Fruit fly (Drosophila melanogaster) whole organism, prepupa: ENCODE data around the gene CG12061.

ENCODE experiments used
- Blimp-1 ChIP-seq: fragments of 200-800 bp; sonication (Bioruptor generic); optimal IDR thresholded peaks from 3 replicates; lab custom pipeline; 2017; ENCODE audit warnings: missing biosample characterization, missing genetic modification characterization, mild to moderate bottlenecking, moderate library complexity, missing genetic modification reagents
- CG10631 ChIP-seq: fragments of 200-800 bp; sonication (Bioruptor generic); optimal IDR thresholded peaks from 2 replicates; lab custom pipeline; 2016; ENCODE audit warnings: missing biosample characterization, missing genetic modification characterization
- CG1621 ChIP-seq: fragments of 200-800 bp; sonication (Bioruptor generic); optimal IDR thresholded peaks from 3 replicates; lab custom pipeline; 2018; ENCODE audit warnings: missing biosample characterization, mild to moderate bottlenecking, missing genetic modification characterization
- CG34406 ChIP-seq: fragments of 200-800 bp; sonication (Bioruptor generic); optimal IDR thresholded peaks from 3 replicates; lab custom pipeline; 2016; ENCODE audit warnings: missing biosample characterization, missing genetic modification characterization
- CG4318 ChIP-seq: fragments of 200-800 bp; sonication (Bioruptor generic); optimal IDR thresholded peaks from 3 replicates; lab custom pipeline; 2017; ENCODE audit warnings: missing biosample characterization, mild to moderate bottlenecking, missing genetic modification characterization
- CG6163 ChIP-seq: fragments of 200-800 bp; sonication (Bioruptor generic); IDR thresholded peaks from 3 replicates; pipeline ENCODE4 v1.3.6; 2022; ENCODE audit warnings: missing biosample characterization, missing genetic modification characterization
- CG6276 ChIP-seq: fragments of 200-800 bp; sonication (Bioruptor generic); optimal IDR thresholded peaks from 2 replicates; lab custom pipeline; 2017; ENCODE audit warnings: missing biosample characterization, mild to moderate bottlenecking, missing genetic modification characterization
- CG6808 ChIP-seq: fragments of 200-800 bp; sonication (Bioruptor generic); optimal IDR thresholded peaks from 3 replicates; lab custom pipeline; 2017; ENCODE audit warnings: missing biosample characterization, missing genetic modification characterization, mild to moderate bottlenecking, moderate library complexity, missing genetic modification reagents
- CG6854 ChIP-seq: fragments of 200-800 bp; sonication (Bioruptor generic); optimal IDR thresholded peaks from 2 replicates; lab custom pipeline; 2017; ENCODE audit warnings: missing biosample characterization, mild to moderate bottlenecking, missing genetic modification characterization
- CG8319 ChIP-seq: fragments of 200-800 bp; sonication (Bioruptor generic); optimal IDR thresholded peaks from 3 replicates; lab custom pipeline; 2016; ENCODE audit warnings: missing biosample characterization, missing genetic modification characterization
- CG9139 ChIP-seq: fragments of 200-800 bp; sonication (Bioruptor generic); optimal IDR thresholded peaks from 3 replicates; lab custom pipeline; 2017; ENCODE audit warnings: missing biosample characterization, mild to moderate bottlenecking, missing genetic modification characterization
- Eip78C ChIP-seq: fragments of 200-800 bp; sonication (Bioruptor generic); peaks from one replicate; lab custom pipeline; 2016; ENCODE audit warnings: missing biosample characterization, missing genetic modification characterization
- Ets96B ChIP-seq: fragments of 200-800 bp; optimal IDR thresholded peaks from 2 replicates; lab custom pipeline; 2019; ENCODE audit warnings: missing biosample characterization, mild to moderate bottlenecking, missing genetic modification characterization, moderate library complexity
- Hr39 ChIP-seq: fragments of 200-800 bp; sonication (Bioruptor generic); optimal IDR thresholded peaks from 2 replicates; lab custom pipeline; 2016; ENCODE audit warnings: missing biosample characterization, missing genetic modification characterization
- Lpt ChIP-seq: fragments of 200-800 bp; sonication (Bioruptor generic); optimal IDR thresholded peaks from 3 replicates; lab custom pipeline; 2016; ENCODE audit warnings: missing biosample characterization, missing genetic modification characterization
- OdsH ChIP-seq: fragments of 200-800 bp; sonication (Bioruptor generic); optimal IDR thresholded peaks from 3 replicates; lab custom pipeline; 2016; ENCODE audit warnings: missing biosample characterization, missing genetic modification characterization
- Smox ChIP-seq: fragments of 200-800 bp; sonication (Bioruptor generic); optimal IDR thresholded peaks from 3 replicates; lab custom pipeline; 2016; ENCODE audit warnings: missing biosample characterization, missing genetic modification characterization
- Sox102F ChIP-seq: fragments of 200-800 bp; sonication (Bioruptor generic); optimal IDR thresholded peaks from 2 replicates; lab custom pipeline; 2016; ENCODE audit warnings: missing biosample characterization, mild to moderate bottlenecking, missing genetic modification characterization
- achi ChIP-seq: fragments of 200-800 bp; sonication (Bioruptor generic); optimal IDR thresholded peaks from 3 replicates; lab custom pipeline; 2016; ENCODE audit warnings: missing biosample characterization, missing genetic modification characterization
- dac ChIP-seq: fragments of 200-800 bp; sonication (Bioruptor generic); optimal IDR thresholded peaks from 2 replicates; lab custom pipeline; 2017; ENCODE audit warnings: missing biosample characterization, mild to moderate bottlenecking, missing genetic modification characterization
- dsx ChIP-seq: fragments of 200-800 bp; optimal IDR thresholded peaks from 3 replicates; lab custom pipeline; 2019; ENCODE audit warnings: missing biosample characterization, mild to moderate bottlenecking, missing genetic modification characterization, moderate library complexity; ENCODE audit not compliant: poor library complexity, severe bottlenecking
- eg ChIP-seq: fragments of 200-800 bp; sonication (Bioruptor generic); IDR thresholded peaks from 3 replicates; pipeline ENCODE4 v1.3.6; 2022; ENCODE audit warnings: missing biosample characterization, missing genetic modification characterization
- esn ChIP-seq: fragments of 200-800 bp; sonication (Bioruptor generic); optimal IDR thresholded peaks from 2 replicates; lab custom pipeline; 2016; ENCODE audit warnings: missing biosample characterization, mild to moderate bottlenecking, missing genetic modification characterization, moderate library complexity
- fkh ChIP-seq: fragments of 200-800 bp; sonication (Bioruptor generic); optimal IDR thresholded peaks from 3 replicates; lab custom pipeline; 2017; ENCODE audit warnings: missing biosample characterization, mild to moderate bottlenecking, missing genetic modification characterization, moderate library complexity
- net ChIP-seq: fragments of 200-800 bp; sonication (Bioruptor generic); optimal IDR thresholded peaks from 3 replicates; lab custom pipeline; 2016; ENCODE audit warnings: missing biosample characterization, missing genetic modification characterization
- pdm3 ChIP-seq: fragments of 200-800 bp; sonication (Bioruptor generic); optimal IDR thresholded peaks from 3 replicates; lab custom pipeline; 2016; ENCODE audit warnings: missing biosample characterization, missing genetic modification characterization
- salr ChIP-seq, 2 experiments: fragments of 200-800 bp; sonication (Bioruptor generic); optimal IDR thresholded peaks; 3 replicates each; lab custom pipeline; 2016 to 2018; ENCODE audit warnings: missing biosample characterization in 2 of 2, missing genetic modification characterization in 2 of 2, mild to moderate bottlenecking in 1 of 2
- svp ChIP-seq: fragments of 200-800 bp; sonication (Bioruptor generic); peaks from one replicate; lab custom pipeline; 2016; ENCODE audit warnings: missing biosample characterization, missing genetic modification characterization
- vri ChIP-seq: fragments of 200-800 bp; sonication (Bioruptor generic); optimal IDR thresholded peaks from 3 replicates; lab custom pipeline; 2016; ENCODE audit warnings: missing biosample characterization, mild to moderate bottlenecking, missing genetic modification characterization

The CG12061 gene

dm6 chrX:23090474-23090873 is 54.6 kb downstream of the CG12061 start:
- TF ChIP-seq dsx (GFP tag; lab: Kevin White, UChicago): no peak
- no peak for TF ChIP-seq CG6163 (GFP tag; lab: Robert Waterston, UW)
- no peak for TF ChIP-seq CG6854 (GFP tag; lab: Kevin White, UChicago)
- no peak for TF ChIP-seq Ets96B
- TF ChIP-seq, all 60 proteins: peak for 0

- TF ChIP-seq eg (no peak), Smox (no peak), svp (peak; percentile 94)
Measured at dm6 chrX:23091289-23091688, 55.4 kb downstream of the CG12061 start.

- no peak for TF ChIP-seq CG8319 (GFP tag; lab: Kevin White, UChicago)
- peak; percentile 38 for TF ChIP-seq fkh
Measured at dm6 chrX:23091811-23092210, 55.9 kb downstream of the CG12061 start.

- TF ChIP-seq Blimp-1 (no peak), CG10631 (GFP tag; lab: Kevin White, UChicago) (no peak), Lpt (GFP tag; lab: Kevin White, UChicago) (no peak), CG6276 (GFP tag; lab: Kevin White, UChicago) (no peak), CG4318 (GFP tag; lab: Kevin White, UChicago) (no peak), CG1621 (tag; lab: Kevin White, UChicago) (no peak), Ets96B (no peak), Sox102F (GFP tag; lab: Kevin White, UChicago) (no peak), CG9139 (GFP tag; lab: Kevin White, UChicago) (no peak), esn (GFP tag; lab: Kevin White, UChicago) (no peak), CG6808 (no peak)
Measured at dm6 chrX:23092531-23092930, 56.7 kb downstream of the CG12061 start, which contains the start of gene CG17159. Gene CG17159 (minus strand): TSS chrX:23092631.

- peak; percentile 34 for TF ChIP-seq fkh
- peak; percentile 63 for TF ChIP-seq Eip78C (GFP tag; lab: Kevin White, UChicago)
- no peak for TF ChIP-seq CG34406 (GFP tag; lab: Kevin White, UChicago)
- TF ChIP-seq achi (GFP tag; lab: Kevin White, UChicago): peak; percentile 60
- no peak for TF ChIP-seq Hr39
- TF ChIP-seq vri (GFP tag; lab: Kevin White, UChicago): peak; percentile 56
Measured at dm6 chrX:23096117-23096817, 60.4 kb downstream of the CG12061 start, which contains the start of gene CG17162. Gene CG17162 (minus strand): TSS chrX:23096735.

dm6 chrX:23096818-23097129 is 60.9 kb downstream of the CG12061 start:
- no peak for TF ChIP-seq net (GFP tag; lab: Kevin White, UChicago)
- no peak for TF ChIP-seq CG8319 (GFP tag; lab: Kevin White, UChicago)
- TF ChIP-seq CG4318 (GFP tag; lab: Kevin White, UChicago): no peak
- TF ChIP-seq dac (GFP tag; lab: Kevin White, UChicago): no peak
- TF ChIP-seq Sox102F (GFP tag; lab: Kevin White, UChicago): no peak
- TF ChIP-seq svp: peak; percentile 74
- TF ChIP-seq Eip78C (GFP tag; lab: Kevin White, UChicago): peak; percentile 56
- TF ChIP-seq Lpt (GFP tag; lab: Kevin White, UChicago): no peak
- peak; percentile 10 for TF ChIP-seq Hr39
- no peak for TF ChIP-seq OdsH
- TF ChIP-seq esn (GFP tag; lab: Kevin White, UChicago): no peak
- TF ChIP-seq salr (GFP tag; optimal IDR thresholded peaks at IDR 0.05; lab: Kevin White, UChicago): peak in 1 of 2 experiments; percentile 39
- TF ChIP-seq pdm3: no peak
- TF ChIP-seq, all 60 proteins: peak for 4
